Worm (Caenorhabditis elegans): ENCODE results near the gene sws-1.

DNA sequence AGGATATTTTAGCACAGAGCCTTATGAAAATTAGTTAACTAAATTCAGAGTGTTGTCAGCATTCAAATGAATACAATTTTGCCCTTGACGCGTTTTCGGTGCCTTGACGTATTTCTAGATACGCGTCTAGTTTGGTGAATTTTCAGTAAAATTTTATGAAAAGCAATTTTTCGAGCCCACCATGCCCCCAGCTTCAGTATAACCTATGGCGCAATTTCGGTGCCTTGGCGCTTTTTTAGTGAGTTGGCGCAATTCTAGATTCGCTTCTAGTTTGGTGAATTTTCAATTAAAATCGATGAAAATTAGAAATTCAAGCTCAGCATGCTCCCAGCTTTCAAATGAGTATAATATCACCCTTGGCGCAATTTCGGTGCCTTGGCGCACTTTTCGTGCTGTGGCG is 31.9 kb upstream of the sws-1 start:
- TF ChIP-seq ama-1 (optimal IDR thresholded peaks at IDR 0.05) (no peak), sptf-1 (tag; optimal IDR thresholded peaks at IDR 0.05) (no peak), tbx-2 (tag; optimal IDR thresholded peaks at IDR 0.05) (no peak), ets-5 (GFP tag; IDR thresholded peaks at IDR 0.05) (no peak), unc-62 (GFP tag; optimal IDR thresholded peaks at IDR 0.05) (no peak)

Measured in whole organism, L1 larva.